Fruit fly (Drosophila melanogaster) whole organism, embryonic: Measurements from ENCODE around the gene CG5849.

Experiments used
- ATbp ChIP-seq: fragments of 200-800 bp; sonication (Bioruptor generic); optimal IDR thresholded peaks from 2 replicates; lab custom pipeline; 2017; ENCODE audit warnings: missing biosample characterization, mild to moderate bottlenecking, missing genetic modification characterization, missing genetic modification reagents
- Adf1 ChIP-seq: fragments of 200-800 bp; sonication (Bioruptor generic); IDR thresholded peaks from 2 replicates; pipeline ENCODE4 v1.3.6; 2022; ENCODE audit warnings: missing biosample characterization, missing genetic modification characterization
- C15 ChIP-seq: fragments of 200-800 bp; sonication (Bioruptor generic); IDR thresholded peaks from 3 replicates; pipeline ENCODE4 v1.3.6; 2022; ENCODE audit warnings: missing biosample characterization, missing genetic modification characterization
- CG10979 ChIP-seq: fragments of 200-800 bp; sonication (Bioruptor generic); optimal IDR thresholded peaks from 2 replicates; lab custom pipeline; 2018; ENCODE audit warnings: missing biosample characterization, mild to moderate bottlenecking, missing genetic modification characterization, moderate library complexity
- CG14050 ChIP-seq: fragments of 200-800 bp; sonication (Bioruptor generic); IDR thresholded peaks from 3 replicates; pipeline ENCODE4 v1.3.6; 2022; ENCODE audit warnings: missing biosample characterization, missing genetic modification characterization
- CG14667 ChIP-seq: fragments of 200-800 bp; sonication (Bioruptor generic); IDR thresholded peaks from 2 replicates; pipeline ENCODE4 v1.3.6; 2022; ENCODE audit warnings: missing biosample characterization, missing genetic modification characterization
- CG1529 ChIP-seq: fragments of 200-800 bp; sonication (Bioruptor generic); optimal IDR thresholded peaks from 3 replicates; lab custom pipeline; 2018; ENCODE audit warnings: missing biosample characterization, missing genetic modification characterization
- CG1602 ChIP-seq: fragments of 200-800 bp; sonication (Bioruptor generic); optimal IDR thresholded peaks from 3 replicates; lab custom pipeline; 2016; ENCODE audit warnings: missing biosample characterization, missing genetic modification characterization
- CG16779 ChIP-seq: fragments of 200-800 bp; sonication (Bioruptor generic); IDR thresholded peaks from 2 replicates; pipeline ENCODE4 v1.3.6; 2022; ENCODE audit warnings: missing biosample characterization, missing genetic modification characterization
- CG16863 ChIP-seq: fragments of 200-800 bp; sonication (Bioruptor generic); optimal IDR thresholded peaks from 3 replicates; lab custom pipeline; 2016; ENCODE audit warnings: missing biosample characterization, missing genetic modification characterization
- CG1792 ChIP-seq: fragments of 200-800 bp; sonication (Bioruptor generic); optimal IDR thresholded peaks from 2 replicates; lab custom pipeline; 2016; ENCODE audit warnings: missing biosample characterization, missing genetic modification characterization
- CG18011 ChIP-seq: fragments of 200-800 bp; sonication (Bioruptor generic); optimal IDR thresholded peaks from 2 replicates; lab custom pipeline; 2017; ENCODE audit warnings: missing biosample characterization, missing genetic modification characterization, mild to moderate bottlenecking, moderate library complexity, missing genotype
- CG18262 ChIP-seq: fragments of 200-800 bp; optimal IDR thresholded peaks from 3 replicates; lab custom pipeline; 2019; ENCODE audit warnings: missing biosample characterization, mild to moderate bottlenecking, missing genetic modification characterization, moderate library complexity
- CG3163 ChIP-seq: fragments of 200-800 bp; sonication (Bioruptor generic); optimal IDR thresholded peaks from 3 replicates; lab custom pipeline; 2016; ENCODE audit warnings: missing biosample characterization, missing genetic modification characterization
- CG4360 ChIP-seq: fragments of 200-800 bp; sonication (Bioruptor generic); IDR thresholded peaks from 2 replicates; pipeline ENCODE4 v1.3.6; 2022; ENCODE audit warnings: missing biosample characterization, missing genetic modification characterization
- CG4730 ChIP-seq: fragments of 200-800 bp; sonication (Bioruptor generic); IDR thresholded peaks from 2 replicates; pipeline ENCODE4 v1.3.6; 2022; ENCODE audit warnings: missing biosample characterization, missing genetic modification characterization
- CG6765 ChIP-seq: fragments of 200-800 bp; sonication (Bioruptor generic); optimal IDR thresholded peaks from 3 replicates; lab custom pipeline; 2017; ENCODE audit warnings: missing biosample characterization, mild to moderate bottlenecking, missing genetic modification characterization
- CG7372 ChIP-seq: fragments of 200-800 bp; sonication (Bioruptor generic); IDR thresholded peaks from 2 replicates; pipeline ENCODE4 v1.3.6; 2022; ENCODE audit warnings: missing biosample characterization, missing genetic modification characterization
- CG7839 ChIP-seq: fragments of 200-800 bp; sonication (Bioruptor generic); optimal IDR thresholded peaks from 3 replicates; lab custom pipeline; 2018; ENCODE audit warnings: missing biosample characterization, mild to moderate bottlenecking, missing genetic modification characterization, moderate library complexity
- CG8388 ChIP-seq: fragments of 200-800 bp; sonication (Bioruptor generic); optimal IDR thresholded peaks from 2 replicates; lab custom pipeline; 2019; ENCODE audit warnings: missing biosample characterization, mild to moderate bottlenecking, missing genetic modification characterization, moderate library complexity
- CG9932 ChIP-seq: fragments of 200-800 bp; sonication (Bioruptor generic); IDR thresholded peaks from 2 replicates; pipeline ENCODE4 v1.3.6; 2022; ENCODE audit warnings: missing biosample characterization, missing genetic modification characterization
- Ets97D ChIP-seq: fragments of 200-800 bp; sonication (Bioruptor generic); optimal IDR thresholded peaks from 3 replicates; lab custom pipeline; 2016; ENCODE audit warnings: missing biosample characterization, missing genetic modification characterization
- Fer3 ChIP-seq: fragments of 200-800 bp; sonication (Bioruptor generic); optimal IDR thresholded peaks from 2 replicates; lab custom pipeline; 2018; ENCODE audit warnings: missing biosample characterization, mild to moderate bottlenecking, missing genetic modification characterization, moderate library complexity
- Gug ChIP-seq: fragments of 200-800 bp; sonication (Bioruptor generic); IDR thresholded peaks from 4 replicates; pipeline ENCODE4 v1.3.6; 2022; ENCODE audit warnings: missing biosample characterization, missing genetic modification characterization
- HHEX ChIP-seq: fragments of 200-800 bp; sonication (Bioruptor generic); optimal IDR thresholded peaks from 3 replicates; lab custom pipeline; 2017; ENCODE audit warnings: missing biosample characterization, mild to moderate bottlenecking, missing genetic modification characterization, missing genetic modification reagents
- Hr51 ChIP-seq, 2 experiments: fragments of 200-800 bp; sonication (Bioruptor generic); optimal IDR thresholded peaks; 2 replicates in 1 of 2; 3 replicates in 1 of 2; lab custom pipeline; 2016 to 2018; ENCODE audit warnings: missing biosample characterization in 2 of 2, missing genetic modification characterization in 2 of 2, mild to moderate bottlenecking in 1 of 2, moderate library complexity in 1 of 2
- Lim3 ChIP-seq: fragments of 200-800 bp; sonication (Bioruptor generic); IDR thresholded peaks from 2 replicates; pipeline ENCODE4 v1.3.6; 2022; ENCODE audit warnings: missing biosample characterization, missing genetic modification characterization
- Meics ChIP-seq: fragments of 200-800 bp; sonication (Bioruptor generic); optimal IDR thresholded peaks from 2 replicates; lab custom pipeline; 2017; ENCODE audit warnings: missing biosample characterization, mild to moderate bottlenecking, missing genetic modification characterization
- Oaz ChIP-seq: fragments of 200-800 bp; sonication (Bioruptor generic); IDR thresholded peaks from 2 replicates; pipeline ENCODE4 v1.3.6; 2022; ENCODE audit warnings: missing biosample characterization, missing genetic modification characterization
- Optix ChIP-seq: fragments of 200-800 bp; sonication (Bioruptor generic); IDR thresholded peaks from 3 replicates; pipeline ENCODE4 v1.3.6; 2022; ENCODE audit warnings: missing biosample characterization, missing genetic modification characterization
- PHDP ChIP-seq: fragments of 200-800 bp; sonication (Bioruptor generic); optimal IDR thresholded peaks from 3 replicates; lab custom pipeline; 2018; ENCODE audit warnings: missing biosample characterization, mild to moderate bottlenecking, missing genetic modification characterization, moderate library complexity
- Rfx ChIP-seq: fragments of 200-800 bp; sonication (Bioruptor generic); IDR thresholded peaks from 2 replicates; pipeline ENCODE4 v1.3.6; 2022; ENCODE audit warnings: missing biosample characterization, missing genetic modification characterization
- Side ChIP-seq: fragments of 200-800 bp; sonication (Bioruptor generic); optimal IDR thresholded peaks from 2 replicates; lab custom pipeline; 2016; ENCODE audit warnings: missing biosample characterization, missing genetic modification characterization
- Xbp1 ChIP-seq: fragments of 200-800 bp; sonication (Bioruptor generic); optimal IDR thresholded peaks from 3 replicates; lab custom pipeline; 2016; ENCODE audit warnings: missing biosample characterization, mild to moderate bottlenecking, missing genetic modification characterization
- aop ChIP-seq: fragments of 200-800 bp; sonication (Bioruptor generic); IDR thresholded peaks from 2 replicates; pipeline ENCODE4 v1.3.6; 2022; ENCODE audit warnings: missing biosample characterization, missing genetic modification characterization
- cato ChIP-seq: fragments of 200-800 bp; sonication (Bioruptor generic); optimal IDR thresholded peaks from 2 replicates; lab custom pipeline; 2016; ENCODE audit warnings: missing biosample characterization, missing genetic modification characterization, borderline replicate concordance
- dpn ChIP-seq, 2 experiments: fragments of 200-800 bp; sonication (Bioruptor generic); optimal IDR thresholded peaks; 3 replicates each; lab custom pipeline; 2016; ENCODE audit warnings: missing biosample characterization in 2 of 2, missing genetic modification characterization in 2 of 2
- h ChIP-seq: fragments of >200 bp; optimal IDR thresholded peaks from 2 replicates; lab custom pipeline; 2017
- lbe ChIP-seq: fragments of 200-800 bp; sonication (Bioruptor generic); optimal IDR thresholded peaks from 2 replicates; lab custom pipeline; 2016; ENCODE audit warnings: missing biosample characterization, mild to moderate bottlenecking, missing genetic modification characterization
- pan ChIP-seq, 4 experiments: fragments of >200 bp in 3 of 4; fragments of 200-800 bp in 1 of 4; sonication (Bioruptor generic) in 1 of 4; optimal IDR thresholded peaks in 3 of 4; IDR thresholded peaks in 1 of 4; 2 replicates each; pipeline versions ENCODE4 v1.3.6 to Lab custom; 2017 to 2022; ENCODE audit warnings: missing biosample characterization in 2 of 4, missing genetic modification characterization in 2 of 4, mixed read lengths in 1 of 4
- pita ChIP-seq: fragments of 200-800 bp; sonication (Bioruptor generic); optimal IDR thresholded peaks from 2 replicates; lab custom pipeline; 2017; ENCODE audit warnings: missing biosample characterization, mild to moderate bottlenecking, missing genetic modification characterization
- pzg ChIP-seq: fragments of 200-800 bp; sonication (Bioruptor generic); optimal IDR thresholded peaks from 3 replicates; lab custom pipeline; 2018; ENCODE audit warnings: missing biosample characterization, mild to moderate bottlenecking, missing genetic modification characterization, moderate library complexity
- ranshi ChIP-seq: fragments of 200-800 bp; sonication (Bioruptor generic); IDR thresholded peaks from 2 replicates; pipeline ENCODE4 v1.3.6; 2022; ENCODE audit warnings: missing biosample characterization, missing genetic modification characterization
- scrt ChIP-seq: fragments of 200-800 bp; sonication (Bioruptor generic); optimal IDR thresholded peaks from 2 replicates; lab custom pipeline; 2018; ENCODE audit warnings: missing biosample characterization, mild to moderate bottlenecking, missing genetic modification characterization, moderate library complexity
- sob ChIP-seq: fragments of 200-800 bp; sonication (Bioruptor generic); IDR thresholded peaks from 2 replicates; pipeline ENCODE4 v1.3.6; 2022; ENCODE audit warnings: missing biosample characterization, missing genetic modification characterization
- tgo ChIP-seq: fragments of 200-800 bp; sonication (Bioruptor generic); IDR thresholded peaks from 3 replicates; pipeline ENCODE4 v1.3.6; 2022; ENCODE audit warnings: missing biosample characterization, missing genetic modification characterization
- trem ChIP-seq: fragments of 200-800 bp; optimal IDR thresholded peaks from 3 replicates; lab custom pipeline; 2019; ENCODE audit warnings: missing biosample characterization, mild to moderate bottlenecking, missing genetic modification characterization, moderate library complexity
- ttk ChIP-seq: fragments of 200-800 bp; sonication (Bioruptor generic); IDR thresholded peaks from 2 replicates; pipeline ENCODE4 v2.1.2; 2022; ENCODE audit warnings: missing biosample characterization, missing genetic modification characterization
- wdn ChIP-seq: fragments of 200-800 bp; sonication (Bioruptor generic); IDR thresholded peaks from 2 replicates; pipeline ENCODE4 v1.3.6; 2022; ENCODE audit warnings: missing biosample characterization, missing genetic modification characterization
- wek ChIP-seq: fragments of 200-800 bp; sonication (Bioruptor generic); optimal IDR thresholded peaks from 3 replicates; lab custom pipeline; 2018; ENCODE audit warnings: missing biosample characterization, mild to moderate bottlenecking, missing genetic modification characterization, moderate library complexity
- zen ChIP-seq: fragments of 200-800 bp; sonication (Bioruptor generic); optimal IDR thresholded peaks from 3 replicates; lab custom pipeline; 2018; ENCODE audit warnings: missing biosample characterization, mild to moderate bottlenecking, missing genetic modification characterization, moderate library complexity

The CG5849 gene

dm6 chr3R:21781448-21781847 is 41.5 kb downstream of the CG5849 start (continued):
- TF ChIP-seq CG14050 (GFP tag; lab: Robert Waterston, UW) (no peak; the same call in 2 of the 3 replicates), zen (tag; lab: Kevin White, UChicago) (no peak), PHDP (tag; lab: Kevin White, UChicago) (peak; percentile 71), CG3163 (GFP tag; lab: Kevin White, UChicago) (peak; percentile 16), CG16863 (GFP tag; lab: Kevin White, UChicago) (peak; percentile 60), trem (tag; lab: Kevin White, UChicago) (peak; percentile 1), Hr51 (GFP tag; optimal IDR thresholded peaks at IDR 0.05; lab: Kevin White, UChicago) (peak; percentile 47 to 74), ttk (GFP tag; lab: Robert Waterston, UW) (0 out of 2 replicates have a peak, but pooled peaks have one; percentile 21), CG8388 (GFP tag; lab: Kevin White, UChicago) (no peak), CG18262 (tag; lab: Kevin White, UChicago) (peak; percentile 76), CG7839 (peak; percentile 79), wdn (GFP tag; lab: Robert Waterston, UW) (peak; percentile 49; the same call in 1 of the 2 replicates), Xbp1 (GFP tag; lab: Kevin White, UChicago) (peak; percentile 66), C15 (no peak), Lim3 (GFP tag; lab: Robert Waterston, UW) (no peak), aop (no peak), tgo (GFP tag; lab: Robert Waterston, UW) (peak; percentile 82), CG4360 (0 out of 2 replicates have a peak, but pooled peaks have one; percentile 10), pita (GFP tag; lab: Kevin White, UChicago) (no peak), HHEX (peak; percentile 59), Rfx (peak; percentile 75), scrt (GFP tag; lab: Kevin White, UChicago) (peak; percentile 24), Ets97D (GFP tag; lab: Kevin White, UChicago) (peak; percentile 14), Meics (peak; percentile 72), CG6765 (GFP tag; lab: Kevin White, UChicago) (no peak), pan (optimal IDR thresholded peaks at IDR 0.05; lab: Kevin White, UChicago) (no peak), pan (GFP tag; optimal IDR thresholded peaks at IDR 0.05 in 1 of 2, IDR thresholded peaks at IDR 0.05 in 1 of 2) (peak in 1 of 2 experiments; percentile 65), CG1529 (GFP tag; lab: Kevin White, UChicago) (peak; percentile 39), cato (GFP tag; lab: Kevin White, UChicago) (no peak), Optix (GFP tag; lab: Robert Waterston, UW) (peak; percentile 13; the same call in 1 of the 3 replicates), CG18011 (GFP tag; lab: Kevin White, UChicago) (peak; percentile 20), pzg (GFP tag; lab: Kevin White, UChicago) (no peak), Fer3 (peak; percentile 51), dpn (GFP tag; optimal IDR thresholded peaks at IDR 0.05; lab: Kevin White, UChicago) (peak; percentile 63 to 65), sob (GFP tag; lab: Robert Waterston, UW) (peak; percentile 72), CG10979 (tag; lab: Kevin White, UChicago) (peak; percentile 73), CG7372 (GFP tag; lab: Robert Waterston, UW) (peak; percentile 50), Gug (GFP tag; lab: Robert Waterston, UW) (peak; percentile 64), wek (GFP tag; lab: Kevin White, UChicago) (no peak), CG14667 (GFP tag; lab: Robert Waterston, UW) (peak; percentile 59; the same call in 1 of the 2 replicates), CG1792 (GFP tag; lab: Kevin White, UChicago) (peak; percentile 20), Oaz (GFP tag; lab: Robert Waterston, UW) (no peak; the same call in 1 of the 2 replicates), ranshi (no peak), Side (peak; percentile 32), h (lab: Kevin White, UChicago) (no peak), lbe (GFP tag; lab: Kevin White, UChicago) (peak; percentile 77), CG4730 (GFP tag; lab: Robert Waterston, UW) (peak; percentile 27; the same call in 1 of the 2 replicates), CG1602 (GFP tag; lab: Kevin White, UChicago) (peak; percentile 53), CG16779 (no peak), CG9932 (peak; percentile 33; the same call in 1 of the 2 replicates), Adf1 (no peak), ATbp (GFP tag; lab: Kevin White, UChicago) (peak; percentile 36)
